Fruit fly (Drosophila melanogaster) whole organism, embryonic: ENCODE data around the gene CG7101.
A peak's percentile ranks its signal among the peaks of the same experiment; 100 is the strongest.

ENCODE experiments used
- B-H2 ChIP-seq: fragments of 200-800 bp; sonication (Bioruptor generic); optimal IDR thresholded peaks from 2 replicates; lab custom pipeline; 2018; ENCODE audit warnings: missing biosample characterization, mild to moderate bottlenecking, missing genetic modification characterization
- Bdp1 ChIP-seq: fragments of 200-800 bp; sonication (Bioruptor generic); optimal IDR thresholded peaks from 3 replicates; lab custom pipeline; 2016; ENCODE audit warnings: missing biosample characterization, missing genetic modification characterization
- Bgb ChIP-seq: fragments of 200-800 bp; sonication (Bioruptor generic); IDR thresholded peaks from 2 replicates; pipeline ENCODE4 v1.3.6; 2022; ENCODE audit warnings: missing biosample characterization, missing genetic modification characterization; ENCODE audit not compliant: partially characterized antibody
- CG10321 ChIP-seq: fragments of 200-800 bp; sonication (Bioruptor generic); IDR thresholded peaks from 2 replicates; pipeline ENCODE4 v1.3.6; 2022; ENCODE audit warnings: missing biosample characterization, missing genetic modification characterization
- CG10366 ChIP-seq: fragments of 200-800 bp; sonication (Bioruptor generic); IDR thresholded peaks from 2 replicates; pipeline ENCODE4 v1.3.6; 2022; ENCODE audit warnings: missing biosample characterization, missing genetic modification characterization
- CG12299 ChIP-seq: fragments of 200-800 bp; sonication (Bioruptor generic); optimal IDR thresholded peaks from 2 replicates; lab custom pipeline; 2018; ENCODE audit warnings: missing biosample characterization, mild to moderate bottlenecking, missing genetic modification characterization
- CG16779 ChIP-seq: fragments of 200-800 bp; sonication (Bioruptor generic); IDR thresholded peaks from 2 replicates; pipeline ENCODE4 v1.3.6; 2022; ENCODE audit warnings: missing biosample characterization, missing genetic modification characterization
- CG17359 ChIP-seq: fragments of 200-800 bp; sonication (Bioruptor generic); optimal IDR thresholded peaks from 3 replicates; lab custom pipeline; 2018; ENCODE audit warnings: missing biosample characterization, mild to moderate bottlenecking, missing genetic modification characterization, moderate library complexity
- CG2116 ChIP-seq: fragments of 200-800 bp; sonication (Bioruptor generic); optimal IDR thresholded peaks from 3 replicates; lab custom pipeline; 2018; ENCODE audit warnings: missing biosample characterization, mild to moderate bottlenecking, missing genetic modification characterization
- CG2202 ChIP-seq: fragments of 200-800 bp; sonication (Bioruptor generic); optimal IDR thresholded peaks from 2 replicates; lab custom pipeline; 2018; ENCODE audit warnings: missing biosample characterization, mild to moderate bottlenecking, missing genetic modification characterization
- CG3407 ChIP-seq: fragments of 200-800 bp; sonication (Bioruptor generic); optimal IDR thresholded peaks from 2 replicates; lab custom pipeline; 2018; ENCODE audit warnings: missing biosample characterization, mild to moderate bottlenecking, missing genetic modification characterization
- CG5180 ChIP-seq: fragments of 200-800 bp; sonication (Bioruptor generic); optimal IDR thresholded peaks from 3 replicates; lab custom pipeline; 2017; ENCODE audit warnings: missing biosample characterization, missing genetic modification characterization, mild to moderate bottlenecking, moderate library complexity, missing genetic modification reagents
- CG6813 ChIP-seq: fragments of 200-800 bp; sonication (Bioruptor generic); optimal IDR thresholded peaks from 2 replicates; lab custom pipeline; 2017; ENCODE audit warnings: missing biosample characterization, missing genetic modification characterization, mild to moderate bottlenecking, moderate library complexity, missing genetic modification reagents
- CG7839 ChIP-seq: fragments of 200-800 bp; sonication (Bioruptor generic); optimal IDR thresholded peaks from 3 replicates; lab custom pipeline; 2018; ENCODE audit warnings: missing biosample characterization, mild to moderate bottlenecking, missing genetic modification characterization, moderate library complexity
- D19B ChIP-seq: fragments of 200-800 bp; sonication (Bioruptor generic); optimal IDR thresholded peaks from 2 replicates; lab custom pipeline; 2017; ENCODE audit warnings: missing biosample characterization, mild to moderate bottlenecking, missing genetic modification characterization
- Dll ChIP-seq: fragments of 200-800 bp; sonication (Bioruptor generic); IDR thresholded peaks from 4 replicates; pipeline ENCODE4 v1.3.6; 2022; ENCODE audit warnings: missing biosample characterization, missing genetic modification characterization; ENCODE audit not compliant: partially characterized antibody
- Doc2 ChIP-seq: fragments of 200-800 bp; sonication (Bioruptor generic); IDR thresholded peaks from 2 replicates; pipeline ENCODE4 v1.3.6; 2022; ENCODE audit warnings: missing biosample characterization, missing genetic modification characterization
- Fer1 ChIP-seq: fragments of 200-800 bp; sonication (Bioruptor generic); optimal IDR thresholded peaks from 2 replicates; lab custom pipeline; 2017; ENCODE audit warnings: missing biosample characterization, mild to moderate bottlenecking, missing genetic modification characterization
- Fer3 ChIP-seq: fragments of 200-800 bp; sonication (Bioruptor generic); optimal IDR thresholded peaks from 2 replicates; lab custom pipeline; 2018; ENCODE audit warnings: missing biosample characterization, mild to moderate bottlenecking, missing genetic modification characterization, moderate library complexity
- Hand ChIP-seq: fragments of 200-800 bp; sonication (Bioruptor generic); optimal IDR thresholded peaks from 2 replicates; lab custom pipeline; 2017; ENCODE audit warnings: mild to moderate bottlenecking, missing biosample characterization, missing genetic modification reagents, missing genetic modification characterization
- HmgZ ChIP-seq: fragments of 200-800 bp; sonication (Bioruptor generic); optimal IDR thresholded peaks from 2 replicates; lab custom pipeline; 2018; ENCODE audit warnings: missing biosample characterization, mild to moderate bottlenecking, missing genetic modification characterization
- MTF-1 ChIP-seq: fragments of 200-800 bp; sonication (Bioruptor generic); optimal IDR thresholded peaks from 2 replicates; lab custom pipeline; 2018; ENCODE audit warnings: missing biosample characterization, mild to moderate bottlenecking, missing genetic modification characterization, borderline replicate concordance
- Med ChIP-seq: fragments of 200-800 bp; sonication (Bioruptor generic); peaks from one replicate; lab custom pipeline; 2016; ENCODE audit warnings: missing biosample characterization, missing genetic modification characterization, mild to moderate bottlenecking, inconsistent platforms, moderate library complexity
- Myb ChIP-seq: fragments of 200-800 bp; sonication (Bioruptor generic); optimal IDR thresholded peaks from 2 replicates; lab custom pipeline; 2016; ENCODE audit warnings: missing biosample characterization, missing genetic modification characterization
- Nf-YA ChIP-seq: fragments of 200-800 bp; sonication (Bioruptor generic); IDR thresholded peaks from 2 replicates; pipeline ENCODE4 v1.3.6; 2022; ENCODE audit warnings: missing biosample characterization, missing genetic modification characterization
- Rfx ChIP-seq: fragments of 200-800 bp; sonication (Bioruptor generic); IDR thresholded peaks from 2 replicates; pipeline ENCODE4 v1.3.6; 2022; ENCODE audit warnings: missing biosample characterization, missing genetic modification characterization
- Spps ChIP-seq: fragments of 200-800 bp; sonication (Bioruptor generic); optimal IDR thresholded peaks from 2 replicates; lab custom pipeline; 2018; ENCODE audit warnings: missing biosample characterization, mild to moderate bottlenecking, missing genetic modification characterization
- Trl ChIP-seq, 3 experiments: fragments of >200 bp in 2 of 3; fragments of 200-800 bp in 1 of 3; sonication (Bioruptor generic) in 1 of 3; optimal IDR thresholded peaks; 2 replicates in 1 of 3; 3 replicates in 2 of 3; lab custom pipeline; 2016 to 2017; ENCODE audit warnings: missing biosample characterization in 1 of 3, missing genetic modification characterization in 1 of 3
- Vsx1 ChIP-seq: fragments of 200-800 bp; sonication (Bioruptor generic); optimal IDR thresholded peaks from 2 replicates; lab custom pipeline; 2017; ENCODE audit warnings: missing biosample characterization, mild to moderate bottlenecking, missing genetic modification characterization, missing genetic modification reagents
- ab ChIP-seq: fragments of 200-800 bp; sonication (Bioruptor generic); optimal IDR thresholded peaks from 2 replicates; lab custom pipeline; 2016; ENCODE audit warnings: missing biosample characterization, missing genetic modification characterization
- ap ChIP-seq: fragments of 200-800 bp; sonication (Bioruptor generic); IDR thresholded peaks from 2 replicates; pipeline ENCODE4 v1.3.6; 2022; ENCODE audit warnings: missing biosample characterization, missing genetic modification characterization
- bowl ChIP-seq: fragments of 200-800 bp; sonication (Bioruptor generic); IDR thresholded peaks from 2 replicates; pipeline ENCODE4 v1.3.6; 2022; ENCODE audit warnings: missing biosample characterization, missing genetic modification characterization
- chinmo ChIP-seq: fragments of 200-800 bp; sonication (Bioruptor generic); IDR thresholded peaks from 4 replicates; pipeline ENCODE4 v1.3.6; 2022; ENCODE audit warnings: missing biosample characterization, missing genetic modification characterization; ENCODE audit not compliant: partially characterized antibody
- dpn ChIP-seq, 2 experiments: fragments of 200-800 bp; sonication (Bioruptor generic); optimal IDR thresholded peaks; 3 replicates each; lab custom pipeline; 2016; ENCODE audit warnings: missing biosample characterization in 2 of 2, missing genetic modification characterization in 2 of 2
- ewg ChIP-seq: fragments of 200-800 bp; sonication (Bioruptor generic); optimal IDR thresholded peaks from 3 replicates; lab custom pipeline; 2017; ENCODE audit warnings: mild to moderate bottlenecking, missing biosample characterization, missing genetic modification reagents, missing genetic modification characterization
- fd96Cb ChIP-seq: fragments of 200-800 bp; sonication (Bioruptor generic); optimal IDR thresholded peaks from 2 replicates; lab custom pipeline; 2018; ENCODE audit warnings: missing biosample characterization, mild to moderate bottlenecking, missing genetic modification characterization, moderate library complexity
- gce ChIP-seq: fragments of 200-800 bp; sonication (Bioruptor generic); IDR thresholded peaks from 3 replicates; pipeline ENCODE4 v1.3.6; 2022; ENCODE audit warnings: missing biosample characterization, missing genetic modification characterization
- gem ChIP-seq: fragments of 200-800 bp; sonication (Bioruptor generic); optimal IDR thresholded peaks from 2 replicates; lab custom pipeline; 2019; ENCODE audit warnings: missing biosample characterization, mild to moderate bottlenecking, missing genetic modification characterization, moderate library complexity
- gsb-n ChIP-seq: fragments of 200-800 bp; sonication (Bioruptor generic); optimal IDR thresholded peaks from 3 replicates; lab custom pipeline; 2018; ENCODE audit warnings: missing biosample characterization, mild to moderate bottlenecking, missing genetic modification characterization
- ham ChIP-seq: fragments of 200-800 bp; sonication (Bioruptor generic); IDR thresholded peaks from 2 replicates; pipeline ENCODE4 v1.3.6; 2022; ENCODE audit warnings: missing biosample characterization, missing genetic modification characterization
- hbn ChIP-seq: fragments of 200-800 bp; sonication (Bioruptor generic); IDR thresholded peaks from 2 replicates; pipeline ENCODE4 v1.3.6; 2022; ENCODE audit warnings: missing biosample characterization, missing genetic modification characterization; ENCODE audit not compliant: partially characterized antibody
- ken ChIP-seq: fragments of 200-800 bp; sonication (Bioruptor generic); IDR thresholded peaks from 3 replicates; pipeline ENCODE4 v1.3.6; 2022; ENCODE audit warnings: missing biosample characterization, missing genetic modification characterization
- lilli ChIP-seq: fragments of 200-800 bp; sonication (Bioruptor generic); optimal IDR thresholded peaks from 3 replicates; lab custom pipeline; 2016; ENCODE audit warnings: missing biosample characterization, missing genetic modification characterization
- lola ChIP-seq, 3 experiments: fragments of >200 bp in 2 of 3; fragments of 200-800 bp in 1 of 3; sonication (Bioruptor generic) in 1 of 3; optimal IDR thresholded peaks; 2 replicates each; lab custom pipeline; 2017 to 2019; ENCODE audit warnings: missing biosample characterization in 3 of 3, missing genetic modification characterization in 3 of 3, mild to moderate bottlenecking in 1 of 3, moderate library complexity in 1 of 3
- mld ChIP-seq: fragments of 200-800 bp; sonication (Bioruptor generic); IDR thresholded peaks from 3 replicates; pipeline ENCODE4 v1.3.6; 2022; ENCODE audit warnings: missing biosample characterization, missing genetic modification characterization; ENCODE audit not compliant: partially characterized antibody
- nerfin-1 ChIP-seq: fragments of 200-800 bp; sonication (Bioruptor generic); optimal IDR thresholded peaks from 3 replicates; lab custom pipeline; 2019; ENCODE audit warnings: missing biosample characterization, mild to moderate bottlenecking, missing genetic modification characterization, moderate library complexity
- sisA ChIP-seq: fragments of 200-800 bp; sonication (Bioruptor generic); IDR thresholded peaks from 2 replicates; pipeline ENCODE4 v1.3.6; 2022; ENCODE audit warnings: missing biosample characterization, missing genetic modification characterization
- tin ChIP-seq: fragments of 200-800 bp; sonication (Bioruptor generic); optimal IDR thresholded peaks from 3 replicates; lab custom pipeline; 2016; ENCODE audit warnings: missing biosample characterization, missing genetic modification characterization
- tx ChIP-seq: fragments of 200-800 bp; sonication (Bioruptor generic); optimal IDR thresholded peaks from 2 replicates; lab custom pipeline; 2016; ENCODE audit warnings: missing biosample characterization, missing genetic modification characterization
- zen ChIP-seq: fragments of 200-800 bp; sonication (Bioruptor generic); optimal IDR thresholded peaks from 3 replicates; lab custom pipeline; 2018; ENCODE audit warnings: missing biosample characterization, mild to moderate bottlenecking, missing genetic modification characterization, moderate library complexity

CG7101 gene

DNA sequence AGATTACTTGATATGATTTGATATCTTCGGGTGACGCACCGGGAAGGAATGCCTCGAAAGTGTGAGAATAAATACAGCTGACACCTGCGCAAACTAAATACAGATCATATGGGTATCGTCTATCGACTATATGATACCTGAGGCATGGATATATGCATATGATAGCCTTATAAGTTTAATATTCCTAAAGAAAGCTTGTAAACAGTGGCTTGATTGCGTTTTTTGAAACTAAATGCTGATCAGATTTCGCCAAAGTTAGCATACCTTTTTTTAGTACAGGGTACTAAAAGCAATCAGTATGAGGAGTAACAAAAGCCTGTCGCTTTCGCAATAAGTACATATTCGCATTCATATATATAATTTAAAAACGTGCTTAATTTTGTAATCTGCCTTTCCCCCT lies 4.0 kb downstream of the CG7101 start (continued):
- no peak for TF ChIP-seq Bgb (GFP tag; lab: Robert Waterston, UW)
- no peak for TF ChIP-seq Myb (GFP tag; lab: Kevin White, UChicago)
- no peak for TF ChIP-seq CG6813 (GFP tag; lab: Kevin White, UChicago)
- TF ChIP-seq zen (tag; lab: Kevin White, UChicago), result no peak
- 0 out of 2 replicates have a peak, but pooled peaks have one; percentile 22 for TF ChIP-seq Rfx (GFP tag; lab: Robert Waterston, UW)
- no peak for TF ChIP-seq nerfin-1 (tag; lab: Kevin White, UChicago)
- no peak for TF ChIP-seq gce (GFP tag; lab: Robert Waterston, UW)
- TF ChIP-seq fd96Cb (tag; lab: Kevin White, UChicago), result peak; percentile 26
- TF ChIP-seq lilli (GFP tag; lab: Kevin White, UChicago), result peak; percentile 50
- TF ChIP-seq ap (GFP tag; lab: Robert Waterston, UW), result no peak
- no peak for TF ChIP-seq CG2202 (tag; lab: Kevin White, UChicago)
- TF ChIP-seq tx (GFP tag; lab: Kevin White, UChicago), result no peak
- TF ChIP-seq gsb-n, result no peak
- TF ChIP-seq Bdp1 (GFP tag; lab: Kevin White, UChicago), result no peak
- TF ChIP-seq bowl (GFP tag; lab: Robert Waterston, UW), result no peak
- no peak for TF ChIP-seq Hand (GFP tag; lab: Kevin White, UChicago)
- TF ChIP-seq CG10321, result no peak
- no peak for TF ChIP-seq mld (GFP tag; lab: Robert Waterston, UW)
- TF ChIP-seq ham, result no peak
- no peak for TF ChIP-seq Nf-YA (GFP tag; lab: Robert Waterston, UW)
- TF ChIP-seq dpn (GFP tag; optimal IDR thresholded peaks at IDR 0.05; lab: Kevin White, UChicago), result peak in 1 of 2 experiments; percentile 18
- TF ChIP-seq ewg (GFP tag; lab: Kevin White, UChicago), result no peak
- TF ChIP-seq CG17359 (tag; lab: Kevin White, UChicago), result peak; percentile 40
- no peak for TF ChIP-seq Trl (optimal IDR thresholded peaks at IDR 0.05; lab: Kevin White, UChicago)
- TF ChIP-seq Trl (GFP tag; optimal IDR thresholded peaks at IDR 0.05; lab: Kevin White, UChicago), result peak; percentile 13
- no peak for TF ChIP-seq Vsx1 (GFP tag; lab: Kevin White, UChicago)
- no peak for TF ChIP-seq Doc2 (GFP tag; lab: Robert Waterston, UW)
- TF ChIP-seq CG12299, result no peak
- no peak for TF ChIP-seq MTF-1 (GFP tag; lab: Kevin White, UChicago)
- peak; percentile 8 for TF ChIP-seq Fer1
- TF ChIP-seq hbn (GFP tag; lab: Robert Waterston, UW), result no peak
- no peak for TF ChIP-seq Spps (tag; lab: Kevin White, UChicago)
- no peak for TF ChIP-seq CG16779 (GFP tag; lab: Robert Waterston, UW)
- peak; percentile 87 for TF ChIP-seq D19B
- peak; percentile 6 for TF ChIP-seq gem
- TF ChIP-seq CG5180 (GFP tag; lab: Kevin White, UChicago), result no peak
- TF ChIP-seq sisA (GFP tag; lab: Robert Waterston, UW), result peak; percentile 32; the same call in 1 of the 2 replicates
- no peak for TF ChIP-seq CG10366 (GFP tag; lab: Robert Waterston, UW)
- TF ChIP-seq HmgZ (tag; lab: Kevin White, UChicago), result no peak
- no peak for TF ChIP-seq chinmo (GFP tag; lab: Robert Waterston, UW)
- no peak for TF ChIP-seq Dll (GFP tag; lab: Robert Waterston, UW)
- TF ChIP-seq CG7839 (tag; lab: Kevin White, UChicago), result peak; percentile 44
- peak; percentile 90 for TF ChIP-seq Med
- TF ChIP-seq lola (GFP tag; optimal IDR thresholded peaks at IDR 0.05; lab: Kevin White, UChicago), result no peak
- TF ChIP-seq B-H2 (GFP tag; lab: Kevin White, UChicago), result no peak
- TF ChIP-seq tin (GFP tag; lab: Kevin White, UChicago), result no peak
- TF ChIP-seq CG2116 (GFP tag; lab: Kevin White, UChicago), result no peak
- TF ChIP-seq ab (GFP tag; lab: Kevin White, UChicago), result no peak
- TF ChIP-seq Fer3 (tag; lab: Kevin White, UChicago), result peak; percentile 41
- no peak for TF ChIP-seq ken
- TF ChIP-seq CG3407 (GFP tag; lab: Kevin White, UChicago), result no peak
